Worm (Caenorhabditis elegans): ENCODE measurements around the gene eat-17.

DNA sequence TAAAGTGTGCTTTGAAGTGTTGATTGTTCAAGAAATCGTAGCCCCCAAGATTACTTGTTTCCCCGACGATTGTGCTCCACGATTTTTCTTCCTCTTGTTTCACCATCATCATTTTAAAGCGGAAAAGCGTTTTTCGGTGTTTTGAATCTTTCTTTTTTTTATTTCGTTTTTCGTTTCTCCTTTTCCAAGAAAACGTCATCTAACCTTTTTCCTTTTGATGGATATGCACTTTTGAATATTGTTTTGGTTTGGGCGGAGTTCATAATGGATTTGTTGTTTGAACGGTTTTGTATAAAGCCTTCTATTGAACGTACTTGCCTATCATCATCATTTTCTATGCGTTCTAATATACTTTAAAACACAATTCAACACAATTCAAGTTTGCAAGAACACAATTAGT, 15.5 kb upstream of the eat-17 start, which contains the start of gene F38E9.6:
- no peak for TF ChIP-seq grh-1 (GFP tag; IDR thresholded peaks at IDR 0.05)
- TF ChIP-seq nhr-237 (tag; optimal IDR thresholded peaks at IDR 0.05), result no peak
- TF ChIP-seq nhr-76 (tag; optimal IDR thresholded peaks at IDR 0.05), result no peak
- TF ChIP-seq tbx-2 (tag; optimal IDR thresholded peaks at IDR 0.05), result no peak
- TF ChIP-seq unc-98 (GFP tag; IDR thresholded peaks at IDR 0.05), result no peak
- TF ChIP-seq zag-1 (tag; optimal IDR thresholded peaks at IDR 0.05), result no peak
- no peak for TF ChIP-seq lsy-2 (tag; optimal IDR thresholded peaks at IDR 0.05)
- TF ChIP-seq nhr-28 (tag; optimal IDR thresholded peaks at IDR 0.05), result no peak
- no peak for TF ChIP-seq aly-2 (tag; optimal IDR thresholded peaks at IDR 0.05)
- TF ChIP-seq nhr-11 (tag; optimal IDR thresholded peaks at IDR 0.05), result no peak

Data from whole organism, L1 larva.